Fruit fly (Drosophila melanogaster): ENCODE data around the gene CG17124.

dm6 chr2L:10711221-10711620 is 44.9 kb downstream of the CG17124 start:
- TF ChIP-seq fd59A (GFP tag; optimal IDR thresholded peaks at IDR 0.05) = no peak
- no peak for TF ChIP-seq CG11762 (GFP tag; optimal IDR thresholded peaks at IDR 0.05; ENCODE audit: insufficient read depth)
